Fruit fly (Drosophila melanogaster) whole organism, prepupa: ENCODE data around the gene Prosalpha3T.

Experiments
- CG11902 ChIP-seq: fragments of 200-800 bp; sonication (Bioruptor generic); optimal IDR thresholded peaks from 3 replicates; lab custom pipeline; 2016; ENCODE audit warnings: missing biosample characterization, missing genetic modification characterization
- CG8119 ChIP-seq: fragments of 200-800 bp; sonication (Bioruptor generic); IDR thresholded peaks from 3 replicates; pipeline ENCODE4 v1.3.6; 2022; ENCODE audit warnings: missing biosample characterization, missing genetic modification characterization
- CG8319 ChIP-seq: fragments of 200-800 bp; sonication (Bioruptor generic); optimal IDR thresholded peaks from 3 replicates; lab custom pipeline; 2016; ENCODE audit warnings: missing biosample characterization, missing genetic modification characterization
- Eip93F ChIP-seq: fragments of 200-800 bp; sonication (Bioruptor generic); optimal IDR thresholded peaks from 2 replicates; lab custom pipeline; 2016; ENCODE audit warnings: missing biosample characterization, mild to moderate bottlenecking, missing genetic modification characterization
- fd59A ChIP-seq: fragments of 200-800 bp; sonication (Bioruptor generic); optimal IDR thresholded peaks from 2 replicates; lab custom pipeline; 2017; ENCODE audit warnings: missing biosample characterization, mild to moderate bottlenecking, missing genetic modification characterization, missing genetic modification reagents
- lz ChIP-seq: fragments of 200-800 bp; sonication (Bioruptor generic); optimal IDR thresholded peaks from 3 replicates; lab custom pipeline; 2016; ENCODE audit warnings: missing biosample characterization, missing genetic modification characterization

DNA sequence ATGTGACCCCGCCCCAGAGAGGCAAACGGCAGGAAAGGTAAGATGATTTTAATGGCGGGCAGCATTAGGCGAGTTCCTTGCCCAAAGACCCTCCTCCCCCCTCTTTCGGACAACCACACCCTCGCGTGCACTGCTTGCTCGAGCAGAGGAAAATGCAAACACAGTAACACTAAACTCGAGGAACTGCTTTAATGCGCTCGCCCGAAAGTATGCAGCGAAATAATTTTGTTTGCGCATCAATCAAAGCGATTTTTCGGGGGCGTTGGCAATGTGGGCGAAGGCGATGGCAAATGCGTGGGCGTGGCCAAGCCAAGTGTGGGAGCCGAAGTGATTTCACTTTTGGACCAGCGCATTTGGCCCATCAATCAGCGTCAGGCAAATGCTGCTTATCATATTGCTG is 36.8 kb downstream of the Prosalpha3T start:
- TF ChIP-seq CG11902 (GFP tag; lab: Kevin White, UChicago), result no peak
- no peak for TF ChIP-seq CG8119 (GFP tag; lab: Robert Waterston, UW)
- TF ChIP-seq fd59A (GFP tag; lab: Kevin White, UChicago), result no peak
- TF ChIP-seq lz (GFP tag; lab: Kevin White, UChicago), result no peak
- no peak for TF ChIP-seq CG8319
- no peak for TF ChIP-seq Eip93F
